Fruit fly (Drosophila melanogaster): ENCODE measurements around the gene Acp95EF.

Gene Acp95EF

dm6 chr3R:24221334-24222302, 7.2 kb upstream of the Acp95EF start, which contains the start of gene twin (continued):
- no peak for TF ChIP-seq CG11093 (GFP tag; IDR thresholded peaks at IDR 0.05)
- peak; percentile 99 for TF ChIP-seq psq (GFP tag; optimal IDR thresholded peaks at IDR 0.05)
- TF ChIP-seq toy (GFP tag; IDR thresholded peaks at IDR 0.05): no peak
- peak; percentile 27 for TF ChIP-seq ewg (GFP tag; optimal IDR thresholded peaks at IDR 0.05)
- TF ChIP-seq Opbp (GFP tag; IDR thresholded peaks at IDR 0.05; ENCODE audit: partially characterized antibody): no peak; the same call in 2 of the 3 replicates
- no peak for TF ChIP-seq CG3726 (GFP tag; IDR thresholded peaks at IDR 0.05)
- peak; percentile 11 to 69 for TF ChIP-seq chif (GFP tag; optimal IDR thresholded peaks at IDR 0.05)
- peak; percentile 22 for TF ChIP-seq Bdp1 (GFP tag; optimal IDR thresholded peaks at IDR 0.05)
- peak; percentile 3 for TF ChIP-seq CG1233 (GFP tag; optimal IDR thresholded peaks at IDR 0.05)
- TF ChIP-seq CG15073 (GFP tag; optimal IDR thresholded peaks at IDR 0.05): no peak
- no peak for TF ChIP-seq zf30C (GFP tag; optimal IDR thresholded peaks at IDR 0.05)
- peak; percentile 59; the same call in 1 of the 2 replicates for TF ChIP-seq Atf6 (GFP tag; IDR thresholded peaks at IDR 0.05)
- TF ChIP-seq CG11456 (GFP tag; IDR thresholded peaks at IDR 0.05): peak; percentile 63; the same call in 2 of the 3 replicates
- TF ChIP-seq Dek (tag; optimal IDR thresholded peaks at IDR 0.05): peak; percentile 54
- TF ChIP-seq CG8478 (optimal IDR thresholded peaks at IDR 0.05): peak; percentile 37
- TF ChIP-seq CG13775 (GFP tag; optimal IDR thresholded peaks at IDR 0.05): peak; percentile 67
- TF ChIP-seq CG7839 (tag; optimal IDR thresholded peaks at IDR 0.05): peak; percentile 63
- peak; percentile 48 for TF ChIP-seq bcd (GFP tag; optimal IDR thresholded peaks at IDR 0.05)
- peak; percentile 44 for TF ChIP-seq CG16863 (GFP tag; optimal IDR thresholded peaks at IDR 0.05)
- TF ChIP-seq repo (GFP tag; optimal IDR thresholded peaks at IDR 0.05): no peak
- TF ChIP-seq CG9727 (GFP tag; optimal IDR thresholded peaks at IDR 0.05): peak; percentile 34
- TF ChIP-seq CHES-1-like (GFP tag; optimal IDR thresholded peaks at IDR 0.05): peak; percentile 72
- peak; percentile 60 for TF ChIP-seq Myb (GFP tag; optimal IDR thresholded peaks at IDR 0.05)
- TF ChIP-seq phol (tag; optimal IDR thresholded peaks at IDR 0.05): peak; percentile 69
- no peak for TF ChIP-seq CkIIα-i1 (GFP tag; IDR thresholded peaks at IDR 0.05)
- peak; percentile 47 for TF ChIP-seq Hmx (GFP tag; optimal IDR thresholded peaks at IDR 0.05)
- peak; percentile 88 for TF ChIP-seq CG9932 (GFP tag; IDR thresholded peaks at IDR 0.05)
- TF ChIP-seq CG6254 (GFP tag; optimal IDR thresholded peaks at IDR 0.05): no peak
- TF ChIP-seq Sox102F (GFP tag; optimal IDR thresholded peaks at IDR 0.05): no peak
- peak; percentile 39 for TF ChIP-seq D19A (tag; optimal IDR thresholded peaks at IDR 0.05)
- TF ChIP-seq CG13624 (GFP tag; optimal IDR thresholded peaks at IDR 0.05): peak; percentile 58
- TF ChIP-seq gce (GFP tag; IDR thresholded peaks at IDR 0.05): no peak
- no peak for TF ChIP-seq Kr (GFP tag; optimal IDR thresholded peaks at IDR 0.05)
- no peak for TF ChIP-seq fru (optimal IDR thresholded peaks at IDR 0.05)
- TF ChIP-seq esg (GFP tag; conservative IDR thresholded peaks at IDR 0.05): peak; percentile 61
- TF ChIP-seq Dip3 (GFP tag; optimal IDR thresholded peaks at IDR 0.05): peak; percentile 74
- peak; percentile 62 for TF ChIP-seq grau (tag; optimal IDR thresholded peaks at IDR 0.05)
- TF ChIP-seq bab2 (GFP tag; optimal IDR thresholded peaks at IDR 0.05): peak; percentile 68
- peak; percentile 3 for TF ChIP-seq CG3163 (GFP tag; optimal IDR thresholded peaks at IDR 0.05)
- TF ChIP-seq CG18262 (tag; optimal IDR thresholded peaks at IDR 0.05): peak; percentile 42
- TF ChIP-seq Eip74EF (GFP tag; optimal IDR thresholded peaks at IDR 0.05): peak in 1 of 2 experiments; percentile 43
- peak; percentile 32; the same call in 1 of the 2 replicates for TF ChIP-seq ato (GFP tag; IDR thresholded peaks at IDR 0.05; ENCODE audit: partially characterized antibody)
- no peak for TF ChIP-seq Optix (GFP tag; IDR thresholded peaks at IDR 0.05)
- peak; percentile 76 for TF ChIP-seq NFAT (GFP tag; IDR thresholded peaks at IDR 0.05)
- TF ChIP-seq CG5245 (GFP tag; optimal IDR thresholded peaks at IDR 0.05): peak; percentile 28
- TF ChIP-seq CG7556 (GFP tag; optimal IDR thresholded peaks at IDR 0.05): peak; percentile 18
- peak; percentile 94 for TF ChIP-seq Ets65A (GFP tag)
- TF ChIP-seq dati (GFP tag; IDR thresholded peaks at IDR 0.05): no peak
- peak; percentile 82 for TF ChIP-seq mam (GFP tag; optimal IDR thresholded peaks at IDR 0.05)

Data from whole organism, embryonic.